Fruit fly (Drosophila melanogaster) whole organism, prepupa: ENCODE results near the gene CG5973.

Experiments
- Blimp-1 ChIP-seq: fragments of 200-800 bp; sonication (Bioruptor generic); optimal IDR thresholded peaks from 3 replicates; lab custom pipeline; 2017; ENCODE audit warnings: missing biosample characterization, missing genetic modification characterization, mild to moderate bottlenecking, moderate library complexity, missing genetic modification reagents
- CG11294 ChIP-seq: fragments of 200-800 bp; sonication (Bioruptor generic); IDR thresholded peaks from 2 replicates; pipeline ENCODE4 v1.3.6; 2022; ENCODE audit warnings: missing biosample characterization, missing genetic modification characterization
- CG11762 ChIP-seq: fragments of 200-800 bp; sonication (Bioruptor generic); optimal IDR thresholded peaks from 3 replicates; lab custom pipeline; 2016; ENCODE audit warnings: missing biosample characterization, missing genetic modification characterization; ENCODE audit not compliant: insufficient read depth
- CG11902 ChIP-seq: fragments of 200-800 bp; sonication (Bioruptor generic); optimal IDR thresholded peaks from 3 replicates; lab custom pipeline; 2016; ENCODE audit warnings: missing biosample characterization, missing genetic modification characterization
- CG15336 ChIP-seq: fragments of 200-800 bp; sonication (Bioruptor generic); IDR thresholded peaks from 2 replicates; pipeline ENCODE4 v1.3.6; 2022; ENCODE audit warnings: missing biosample characterization, missing genetic modification characterization
- CG1621 ChIP-seq: fragments of 200-800 bp; sonication (Bioruptor generic); optimal IDR thresholded peaks from 3 replicates; lab custom pipeline; 2018; ENCODE audit warnings: missing biosample characterization, mild to moderate bottlenecking, missing genetic modification characterization
- CG16779 ChIP-seq: fragments of 200-800 bp; sonication (Bioruptor generic); optimal IDR thresholded peaks from 3 replicates; lab custom pipeline; 2017; ENCODE audit warnings: missing biosample characterization, mild to moderate bottlenecking, missing genetic modification characterization
- CG31627 ChIP-seq: fragments of 200-800 bp; sonication (Bioruptor generic); optimal IDR thresholded peaks from 3 replicates; lab custom pipeline; 2016; ENCODE audit warnings: missing biosample characterization, missing genetic modification characterization
- CG32006 ChIP-seq: fragments of 200-800 bp; sonication (Bioruptor generic); optimal IDR thresholded peaks from 3 replicates; lab custom pipeline; 2017; ENCODE audit warnings: missing biosample characterization, mild to moderate bottlenecking, missing genetic modification characterization
- CG3919 ChIP-seq: fragments of 200-800 bp; sonication (Bioruptor generic); optimal IDR thresholded peaks from 3 replicates; lab custom pipeline; 2016; ENCODE audit warnings: missing biosample characterization, missing genetic modification characterization
- CG4318 ChIP-seq: fragments of 200-800 bp; sonication (Bioruptor generic); optimal IDR thresholded peaks from 3 replicates; lab custom pipeline; 2017; ENCODE audit warnings: missing biosample characterization, mild to moderate bottlenecking, missing genetic modification characterization
- CG6163 ChIP-seq: fragments of 200-800 bp; sonication (Bioruptor generic); IDR thresholded peaks from 3 replicates; pipeline ENCODE4 v1.3.6; 2022; ENCODE audit warnings: missing biosample characterization, missing genetic modification characterization
- CG6792 ChIP-seq: fragments of 200-800 bp; sonication (Bioruptor generic); optimal IDR thresholded peaks from 3 replicates; lab custom pipeline; 2016; ENCODE audit warnings: missing biosample characterization, missing genetic modification characterization
- CG6808 ChIP-seq: fragments of 200-800 bp; sonication (Bioruptor generic); optimal IDR thresholded peaks from 3 replicates; lab custom pipeline; 2017; ENCODE audit warnings: missing biosample characterization, missing genetic modification characterization, mild to moderate bottlenecking, moderate library complexity, missing genetic modification reagents
- CG7368 ChIP-seq: fragments of 200-800 bp; sonication (Bioruptor generic); optimal IDR thresholded peaks from 3 replicates; lab custom pipeline; 2016; ENCODE audit warnings: missing biosample characterization, missing genetic modification characterization
- CG8119 ChIP-seq: fragments of 200-800 bp; sonication (Bioruptor generic); IDR thresholded peaks from 3 replicates; pipeline ENCODE4 v1.3.6; 2022; ENCODE audit warnings: missing biosample characterization, missing genetic modification characterization
- CG8632 ChIP-seq: fragments of 200-800 bp; sonication (Bioruptor generic); optimal IDR thresholded peaks from 3 replicates; lab custom pipeline; 2016; ENCODE audit warnings: missing biosample characterization, missing genetic modification characterization
- Eip75B ChIP-seq: fragments of 200-800 bp; sonication (Bioruptor generic); optimal IDR thresholded peaks from 3 replicates; lab custom pipeline; 2016; ENCODE audit warnings: missing biosample characterization, missing genetic modification characterization
- Ets21C ChIP-seq: fragments of 200-800 bp; sonication (Bioruptor generic); optimal IDR thresholded peaks from 3 replicates; lab custom pipeline; 2016; ENCODE audit warnings: missing biosample characterization, missing genetic modification characterization
- Ets96B ChIP-seq: fragments of 200-800 bp; optimal IDR thresholded peaks from 2 replicates; lab custom pipeline; 2019; ENCODE audit warnings: missing biosample characterization, mild to moderate bottlenecking, missing genetic modification characterization, moderate library complexity
- Hr38 ChIP-seq: sonication (Bioruptor generic); optimal IDR thresholded peaks from 2 replicates; lab custom pipeline; 2016; ENCODE audit warnings: missing biosample characterization, missing genetic modification characterization
- Hr39 ChIP-seq: fragments of 200-800 bp; sonication (Bioruptor generic); optimal IDR thresholded peaks from 2 replicates; lab custom pipeline; 2016; ENCODE audit warnings: missing biosample characterization, missing genetic modification characterization
- Hr4 ChIP-seq: fragments of 200-800 bp; sonication (Bioruptor generic); optimal IDR thresholded peaks from 3 replicates; lab custom pipeline; 2016; ENCODE audit warnings: missing biosample characterization, missing genetic modification characterization
- OdsH ChIP-seq: fragments of 200-800 bp; sonication (Bioruptor generic); optimal IDR thresholded peaks from 3 replicates; lab custom pipeline; 2016; ENCODE audit warnings: missing biosample characterization, missing genetic modification characterization
- Sox102F ChIP-seq: fragments of 200-800 bp; sonication (Bioruptor generic); optimal IDR thresholded peaks from 2 replicates; lab custom pipeline; 2016; ENCODE audit warnings: missing biosample characterization, mild to moderate bottlenecking, missing genetic modification characterization
- Sox14 ChIP-seq: fragments of 200-800 bp; sonication (Bioruptor generic); optimal IDR thresholded peaks from 3 replicates; lab custom pipeline; 2016; ENCODE audit warnings: missing biosample characterization, missing genetic modification characterization
- Sox15 ChIP-seq: fragments of 200-800 bp; sonication (Bioruptor generic); optimal IDR thresholded peaks from 3 replicates; lab custom pipeline; 2016; ENCODE audit warnings: missing biosample characterization, missing genetic modification characterization
- cyc ChIP-seq: fragments of 200-800 bp; sonication (Bioruptor generic); optimal IDR thresholded peaks from 3 replicates; lab custom pipeline; 2016; ENCODE audit warnings: missing biosample characterization, missing genetic modification characterization
- dac ChIP-seq: fragments of 200-800 bp; sonication (Bioruptor generic); optimal IDR thresholded peaks from 2 replicates; lab custom pipeline; 2017; ENCODE audit warnings: missing biosample characterization, mild to moderate bottlenecking, missing genetic modification characterization
- dsx ChIP-seq: fragments of 200-800 bp; optimal IDR thresholded peaks from 3 replicates; lab custom pipeline; 2019; ENCODE audit warnings: missing biosample characterization, mild to moderate bottlenecking, missing genetic modification characterization, moderate library complexity; ENCODE audit not compliant: poor library complexity, severe bottlenecking
- eg ChIP-seq: fragments of 200-800 bp; sonication (Bioruptor generic); IDR thresholded peaks from 3 replicates; pipeline ENCODE4 v1.3.6; 2022; ENCODE audit warnings: missing biosample characterization, missing genetic modification characterization
- esn ChIP-seq: fragments of 200-800 bp; sonication (Bioruptor generic); optimal IDR thresholded peaks from 2 replicates; lab custom pipeline; 2016; ENCODE audit warnings: missing biosample characterization, mild to moderate bottlenecking, missing genetic modification characterization, moderate library complexity
- fd59A ChIP-seq: fragments of 200-800 bp; sonication (Bioruptor generic); optimal IDR thresholded peaks from 2 replicates; lab custom pipeline; 2017; ENCODE audit warnings: missing biosample characterization, mild to moderate bottlenecking, missing genetic modification characterization, missing genetic modification reagents
- fd85E ChIP-seq: fragments of 200-800 bp; sonication (Bioruptor generic); optimal IDR thresholded peaks from 3 replicates; lab custom pipeline; 2016; ENCODE audit warnings: missing biosample characterization, missing genetic modification characterization
- fkh ChIP-seq: fragments of 200-800 bp; sonication (Bioruptor generic); optimal IDR thresholded peaks from 3 replicates; lab custom pipeline; 2017; ENCODE audit warnings: missing biosample characterization, mild to moderate bottlenecking, missing genetic modification characterization, moderate library complexity
- lz ChIP-seq: fragments of 200-800 bp; sonication (Bioruptor generic); optimal IDR thresholded peaks from 3 replicates; lab custom pipeline; 2016; ENCODE audit warnings: missing biosample characterization, missing genetic modification characterization
- net ChIP-seq: fragments of 200-800 bp; sonication (Bioruptor generic); optimal IDR thresholded peaks from 3 replicates; lab custom pipeline; 2016; ENCODE audit warnings: missing biosample characterization, missing genetic modification characterization
- salr ChIP-seq, 2 experiments: fragments of 200-800 bp; sonication (Bioruptor generic); optimal IDR thresholded peaks; 3 replicates each; lab custom pipeline; 2016 to 2018; ENCODE audit warnings: missing biosample characterization in 2 of 2, missing genetic modification characterization in 2 of 2, mild to moderate bottlenecking in 1 of 2
- spab ChIP-seq: fragments of 200-800 bp; sonication (Bioruptor generic); optimal IDR thresholded peaks from 2 replicates; lab custom pipeline; 2017; ENCODE audit warnings: missing biosample characterization, mild to moderate bottlenecking, missing genetic modification characterization, missing genetic modification reagents
- svp ChIP-seq: fragments of 200-800 bp; sonication (Bioruptor generic); peaks from one replicate; lab custom pipeline; 2016; ENCODE audit warnings: missing biosample characterization, missing genetic modification characterization
- topi ChIP-seq: fragments of 200-800 bp; sonication (Bioruptor generic); optimal IDR thresholded peaks from 3 replicates; lab custom pipeline; 2016; ENCODE audit warnings: missing biosample characterization, missing genetic modification characterization
- vri ChIP-seq: fragments of 200-800 bp; sonication (Bioruptor generic); optimal IDR thresholded peaks from 3 replicates; lab custom pipeline; 2016; ENCODE audit warnings: missing biosample characterization, mild to moderate bottlenecking, missing genetic modification characterization

The CG5973 gene

DNA sequence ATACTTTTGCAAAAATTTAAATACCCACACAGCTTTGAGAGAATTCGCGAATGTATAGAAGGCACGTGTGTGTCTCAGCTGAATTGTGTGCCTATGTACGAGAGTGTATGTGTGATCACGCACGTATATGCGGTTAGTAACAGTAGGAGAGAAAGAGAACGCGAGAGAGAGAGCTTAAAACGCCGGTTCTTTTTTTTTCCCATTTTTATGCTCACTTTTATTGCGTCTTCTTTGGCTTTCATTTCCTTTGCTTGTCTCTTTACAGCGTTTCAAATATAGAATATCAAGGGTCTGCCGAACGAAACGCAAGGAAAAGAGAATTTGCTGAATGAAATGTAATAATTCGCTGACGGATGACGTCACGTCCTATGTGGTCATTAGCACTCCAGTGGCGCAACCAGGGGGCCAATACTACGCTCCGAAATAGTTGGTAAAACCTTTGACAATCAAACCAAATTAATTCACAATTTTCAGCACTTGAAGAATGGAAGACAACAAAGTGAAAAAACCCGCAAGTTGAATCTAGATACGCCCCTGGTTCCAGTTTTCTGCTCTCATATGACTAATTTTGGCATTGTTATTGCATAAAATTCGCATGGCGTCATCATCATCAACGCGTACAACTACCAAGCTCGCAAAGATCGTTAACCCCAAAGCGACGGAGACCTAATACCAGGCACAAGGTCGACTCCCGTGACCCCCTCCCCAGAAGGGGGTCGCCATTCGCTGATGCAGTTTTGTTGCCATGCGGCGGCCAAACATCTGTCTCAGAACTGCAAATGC is 12.2 kb upstream of the CG5973 start (continued):
- peak; percentile 33 for TF ChIP-seq CG16779 (tag; lab: Kevin White, UChicago)
- peak; percentile 62 for TF ChIP-seq CG8632 (GFP tag; lab: Kevin White, UChicago)
- no peak for TF ChIP-seq fkh
- TF ChIP-seq topi (GFP tag; lab: Kevin White, UChicago): peak; percentile 92
- peak; percentile 97 for TF ChIP-seq vri (GFP tag; lab: Kevin White, UChicago)
- TF ChIP-seq svp (GFP tag; lab: Kevin White, UChicago): peak; percentile 96
- TF ChIP-seq CG4318 (GFP tag; lab: Kevin White, UChicago): peak; percentile 13
- peak; percentile 24 to 31 for TF ChIP-seq salr (GFP tag; optimal IDR thresholded peaks at IDR 0.05; lab: Kevin White, UChicago)
- TF ChIP-seq net: peak; percentile 77
- peak; percentile 66 for TF ChIP-seq CG32006 (GFP tag; lab: Kevin White, UChicago)
- peak; percentile 94 for TF ChIP-seq esn (GFP tag; lab: Kevin White, UChicago)
- peak; percentile 46 for TF ChIP-seq CG1621 (tag; lab: Kevin White, UChicago)
- peak; percentile 29 for TF ChIP-seq dsx (GFP tag; lab: Kevin White, UChicago)
- TF ChIP-seq Ets96B (tag; lab: Kevin White, UChicago): peak; percentile 56
- peak; percentile 79 for TF ChIP-seq OdsH (GFP tag; lab: Kevin White, UChicago)
- TF ChIP-seq eg (GFP tag; lab: Robert Waterston, UW): peak; percentile 93
- no peak for TF ChIP-seq Hr38 (GFP tag; lab: Kevin White, UChicago)
- TF ChIP-seq Hr4: peak; percentile 68
- TF ChIP-seq Blimp-1 (GFP tag; lab: Kevin White, UChicago): peak; percentile 45
- TF ChIP-seq dac (GFP tag; lab: Kevin White, UChicago): peak; percentile 37
- TF ChIP-seq fd85E (GFP tag; lab: Kevin White, UChicago): no peak
- peak; percentile 86 for TF ChIP-seq CG7368 (GFP tag; lab: Kevin White, UChicago)

DNA sequence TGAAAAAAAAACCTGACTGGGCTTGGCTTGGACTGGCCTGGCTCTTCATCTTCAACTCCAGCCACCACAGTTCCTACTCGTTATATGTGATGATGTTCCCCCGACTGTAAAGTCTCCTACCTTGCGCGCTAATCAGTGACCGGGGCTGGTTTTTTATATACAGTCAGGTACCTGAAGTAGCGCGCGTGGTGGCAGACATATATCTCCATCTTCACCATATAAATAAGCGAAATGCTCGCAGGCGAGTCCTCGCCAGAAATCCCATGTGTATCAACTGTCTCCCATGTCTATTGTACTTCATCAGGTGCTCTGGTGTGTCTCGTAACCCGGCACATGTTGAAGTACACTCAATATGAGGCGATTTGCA is 11.6 kb upstream of the CG5973 start:
- TF ChIP-seq CG31627 (GFP tag; lab: Kevin White, UChicago) (no peak), svp (GFP tag; lab: Kevin White, UChicago) (no peak), CG6163 (GFP tag; lab: Robert Waterston, UW) (no peak; the same call in 2 of the 3 replicates), Sox14 (GFP tag; lab: Kevin White, UChicago) (no peak), Hr4 (no peak), CG11902 (GFP tag; lab: Kevin White, UChicago) (no peak), topi (GFP tag; lab: Kevin White, UChicago) (no peak), esn (GFP tag; lab: Kevin White, UChicago) (no peak), CG11294 (no peak), Eip75B (no peak), Hr39 (GFP tag; lab: Kevin White, UChicago) (no peak), spab (GFP tag; lab: Kevin White, UChicago) (no peak)

DNA sequence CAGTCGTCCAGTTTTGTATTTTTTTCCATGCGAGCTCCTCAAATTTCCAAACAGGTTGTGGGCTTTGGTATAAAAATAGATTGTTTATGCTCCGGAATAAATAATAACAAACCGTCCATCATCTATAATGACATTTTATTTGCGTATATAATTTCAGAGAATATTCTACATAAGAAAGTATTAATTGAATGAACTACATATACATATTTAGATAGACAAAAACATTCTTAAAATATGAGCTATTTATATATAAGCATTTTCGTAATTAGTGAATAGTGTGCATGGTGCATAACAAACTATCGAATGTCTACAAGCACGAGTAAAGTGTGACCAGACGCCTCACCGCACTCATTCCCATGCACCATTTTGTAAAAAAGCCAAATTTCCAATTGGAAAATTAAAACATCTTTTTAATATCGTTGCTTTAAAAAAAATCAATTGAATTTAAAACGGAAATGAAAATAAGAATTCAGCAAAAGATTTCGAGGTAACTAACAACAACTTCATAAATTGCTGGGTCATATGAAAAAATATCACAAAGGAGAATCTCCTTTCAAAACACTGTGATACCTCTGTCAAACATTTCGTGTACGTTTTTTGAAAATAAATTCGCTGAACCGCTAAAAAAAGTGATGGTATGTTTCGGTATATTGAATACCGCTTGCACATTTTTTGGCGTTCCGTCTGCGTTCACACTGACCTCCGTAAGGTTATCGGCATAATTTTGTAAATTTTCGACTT is 10.8 kb upstream of the CG5973 start, which contains the start of gene muc:
TSS of gene muc (plus strand) at position 541 of the 741 bp plus-strand sequence.
- TF ChIP-seq topi (GFP tag; lab: Kevin White, UChicago): peak; percentile 3
- no peak for TF ChIP-seq CG11902 (GFP tag; lab: Kevin White, UChicago)
- TF ChIP-seq CG11762 (GFP tag; lab: Kevin White, UChicago): no peak
- no peak for TF ChIP-seq fkh
- no peak for TF ChIP-seq Blimp-1 (GFP tag; lab: Kevin White, UChicago)
- no peak for TF ChIP-seq Sox102F
- TF ChIP-seq CG15336 (GFP tag; lab: Robert Waterston, UW): no peak
- TF ChIP-seq OdsH (GFP tag; lab: Kevin White, UChicago): no peak
- TF ChIP-seq esn (GFP tag; lab: Kevin White, UChicago): peak; percentile 31
- no peak for TF ChIP-seq CG4318 (GFP tag; lab: Kevin White, UChicago)
- peak; percentile 27 for TF ChIP-seq CG32006 (GFP tag; lab: Kevin White, UChicago)
- TF ChIP-seq CG8119 (GFP tag; lab: Robert Waterston, UW): no peak
- no peak for TF ChIP-seq Hr4
- TF ChIP-seq Hr39 (GFP tag; lab: Kevin White, UChicago): peak; percentile 18
- TF ChIP-seq CG6808 (GFP tag; lab: Kevin White, UChicago): no peak
- TF ChIP-seq Sox14 (GFP tag; lab: Kevin White, UChicago): peak; percentile 38
- no peak for TF ChIP-seq fd85E (GFP tag; lab: Kevin White, UChicago)
- TF ChIP-seq lz (GFP tag; lab: Kevin White, UChicago): peak; percentile 51
- TF ChIP-seq Sox15: peak; percentile 14
- no peak for TF ChIP-seq vri (GFP tag; lab: Kevin White, UChicago)
- peak; percentile 23 for TF ChIP-seq Eip75B
- peak; percentile 42; the same call in 2 of the 3 replicates for TF ChIP-seq eg (GFP tag; lab: Robert Waterston, UW)
- TF ChIP-seq Hr38 (GFP tag; lab: Kevin White, UChicago): no peak
- TF ChIP-seq Ets21C (GFP tag; lab: Kevin White, UChicago): peak; percentile 38
- peak; percentile 27 for TF ChIP-seq CG3919 (GFP tag; lab: Kevin White, UChicago)
- no peak for TF ChIP-seq fd59A (GFP tag; lab: Kevin White, UChicago)
- peak; percentile 0 for TF ChIP-seq cyc
- TF ChIP-seq CG6792 (GFP tag; lab: Kevin White, UChicago): peak; percentile 5
